Fruit fly (Drosophila melanogaster): ENCODE data around the gene c12.1.

- no peak for TF ChIP-seq Myc (optimal IDR thresholded peaks at IDR 0.05)
- no peak for TF ChIP-seq psq (optimal IDR thresholded peaks at IDR 0.05)
Measured at dm6 chrX:9347767-9348166, 28.7 kb upstream of the c12.1 start.
